Fruit fly (Drosophila melanogaster) whole organism, pupa: ENCODE measurements around the gene 5PtaseI.

Source experiments
- CG12605 ChIP-seq: fragments of 200-800 bp; sonication (Bioruptor generic); IDR thresholded peaks from 2 replicates; pipeline ENCODE4 v1.3.6; 2022; ENCODE audit warnings: missing biosample characterization, missing genetic modification characterization
- CG14655 ChIP-seq: fragments of 200-800 bp; sonication (Bioruptor generic); optimal IDR thresholded peaks from 3 replicates; lab custom pipeline; 2017; ENCODE audit warnings: mild to moderate bottlenecking, missing biosample characterization, missing genetic modification reagents, missing genetic modification characterization
- CG15710 ChIP-seq: fragments of 200-800 bp; sonication (Bioruptor generic); optimal IDR thresholded peaks from 2 replicates; lab custom pipeline; 2018; ENCODE audit warnings: missing biosample characterization, mild to moderate bottlenecking, missing genetic modification characterization, moderate library complexity
- CG32121 ChIP-seq: fragments of 200-800 bp; sonication (Bioruptor generic); IDR thresholded peaks from 2 replicates; pipeline ENCODE4 v1.3.6; 2022; ENCODE audit warnings: missing biosample characterization, missing genetic modification characterization
- EcR ChIP-seq: fragments of 200-800 bp; sonication (Bioruptor generic); optimal IDR thresholded peaks from 3 replicates; lab custom pipeline; 2019; ENCODE audit warnings: missing biosample characterization, missing genetic modification characterization, mild to moderate bottlenecking, moderate library complexity, missing genetic modification reagents
- Ets98B ChIP-seq: fragments of 200-800 bp; sonication (Bioruptor generic); IDR thresholded peaks from 2 replicates; pipeline ENCODE4 v1.3.6; 2022; ENCODE audit warnings: missing biosample characterization, missing genetic modification characterization
- fd96Ca ChIP-seq: fragments of 200-800 bp; sonication (Bioruptor generic); IDR thresholded peaks from 3 replicates; pipeline ENCODE4 v1.3.6; 2022; ENCODE audit warnings: missing biosample characterization, missing genetic modification characterization
- gl ChIP-seq: fragments of 200-800 bp; sonication (Bioruptor generic); optimal IDR thresholded peaks from 2 replicates; lab custom pipeline; 2018; ENCODE audit warnings: missing biosample characterization, mild to moderate bottlenecking, missing genetic modification characterization

- TF ChIP-seq fd96Ca (GFP tag; lab: Robert Waterston, UW) (no peak), CG15710 (tag; lab: Kevin White, UChicago) (no peak), CG12605 (no peak), EcR (no peak), gl (no peak), Ets98B (GFP tag; lab: Robert Waterston, UW) (no peak), CG32121 (peak; percentile 46; the same call in 1 of the 2 replicates), CG14655 (GFP tag; lab: Kevin White, UChicago) (no peak)
Measured at dm6 chr3R:25080446-25080845, 35.5 kb upstream of the 5PtaseI start.
